Worm (Caenorhabditis elegans): ENCODE measurements around the gene K09E9.7.

The K09E9.7 gene

ce11 chrX:15642638-15643037 lies 1.9 kb downstream of the K09E9.7 start, which contains the start of gene H08J19.1:
H08J19.1 (plus strand) TSS chrX:15642938.
- TF ChIP-seq mxl-3 (GFP tag; optimal IDR thresholded peaks at IDR 0.05) (no peak), lin-39 (tag; optimal IDR thresholded peaks at IDR 0.05) (no peak), aly-2 (tag; optimal IDR thresholded peaks at IDR 0.05) (no peak), lsy-2 (tag; optimal IDR thresholded peaks at IDR 0.05) (no peak), lin-38 (GFP tag; IDR thresholded peaks at IDR 0.05) (no peak), nhr-48 (tag; optimal IDR thresholded peaks at IDR 0.05) (no peak), F26F4.8 (GFP tag; conservative IDR thresholded peaks at IDR 0.05) (no peak), lir-3 (tag; optimal IDR thresholded peaks at IDR 0.05) (no peak), spr-1 (tag; optimal IDR thresholded peaks at IDR 0.05) (no peak)

ce11 chrX:15647276-15647675 lies 6.6 kb downstream of the K09E9.7 start, which contains the start of gene F59D12.5:
F59D12.5 (minus strand) TSS chrX:15647369.
- TF ChIP-seq dmd-6 (GFP tag; IDR thresholded peaks at IDR 0.05) = no peak
- no peak for TF ChIP-seq lin-1 (GFP tag; IDR thresholded peaks at IDR 0.05)
- no peak for TF ChIP-seq arid-1 (GFP tag; conservative IDR thresholded peaks at IDR 0.05)
- TF ChIP-seq T20F7.1 (GFP tag; optimal IDR thresholded peaks at IDR 0.05) = peak; percentile 92
- TF ChIP-seq ceh-28 (tag; optimal IDR thresholded peaks at IDR 0.05) = no peak
- no peak for TF ChIP-seq egl-43 (GFP tag; IDR thresholded peaks at IDR 0.05)
- no peak for TF ChIP-seq unc-130 (GFP tag; optimal IDR thresholded peaks at IDR 0.05)
- TF ChIP-seq lsy-2 (tag; optimal IDR thresholded peaks at IDR 0.05) = peak in 1 of 2 experiments; percentile 16
- TF ChIP-seq hlh-30 (tag; optimal IDR thresholded peaks at IDR 0.05; ENCODE audit: insufficient read depth) = peak; percentile 67

ce11 chrX:15650428-15650827 lies 9.7 kb downstream of the K09E9.7 start:
- TF ChIP-seq dmd-9 (GFP tag; IDR thresholded peaks at IDR 0.05) = 0 out of 2 replicates have a peak, but pooled peaks have one; percentile 15
- TF ChIP-seq set-16 (GFP tag; IDR thresholded peaks at IDR 0.05) = peak; percentile 90
- no peak for TF ChIP-seq rbr-2 (tag; optimal IDR thresholded peaks at IDR 0.05)
- TF ChIP-seq aha-1 (tag) = peak; percentile 9
- no peak for TF ChIP-seq ceh-62 (tag; optimal IDR thresholded peaks at IDR 0.05)

- TF ChIP-seq nhr-28 (tag; optimal IDR thresholded peaks at IDR 0.05) (no peak), dmd-6 (GFP tag; IDR thresholded peaks at IDR 0.05) (no peak), madf-5 (GFP tag; IDR thresholded peaks at IDR 0.05) (no peak), cey-2 (tag; optimal IDR thresholded peaks at IDR 0.05; ENCODE audit: borderline replicate concordance, insufficient read depth) (no peak), F44E2.7 (GFP tag; IDR thresholded peaks at IDR 0.05) (no peak), php-3 (GFP tag; IDR thresholded peaks at IDR 0.05) (no peak), pqm-1 (tag; optimal IDR thresholded peaks at IDR 0.05) (no peak), lin-29 (GFP tag; IDR thresholded peaks at IDR 0.05) (no peak), mxl-3 (GFP tag; optimal IDR thresholded peaks at IDR 0.05) (no peak)
These were observed 10.3 kb downstream of the K09E9.7 start, which contains the start of gene F59D12.3 for ce11 chrX:15650919-15651420. F59D12.3 (minus strand) TSS chrX:15650969.

ce11 chrX:15653196-15653595 lies 12.5 kb downstream of the K09E9.7 start:
- TF ChIP-seq php-3 (GFP tag; IDR thresholded peaks at IDR 0.05) (no peak), mxl-3 (GFP tag; optimal IDR thresholded peaks at IDR 0.05) (no peak), nhr-41 (GFP tag; IDR thresholded peaks at IDR 0.05) (no peak), nhr-28 (tag; optimal IDR thresholded peaks at IDR 0.05) (no peak), unc-39 (tag; optimal IDR thresholded peaks at IDR 0.05) (no peak), F37D6.2 (tag; optimal IDR thresholded peaks at IDR 0.05) (no peak), dmd-9 (GFP tag; IDR thresholded peaks at IDR 0.05) (no peak), aly-2 (tag; optimal IDR thresholded peaks at IDR 0.05) (no peak), duxl-1 (tag; optimal IDR thresholded peaks at IDR 0.05; ENCODE audit: poor library complexity) (no peak), hlh-11 (tag; optimal IDR thresholded peaks at IDR 0.05) (no peak), nhr-10 (tag; optimal IDR thresholded peaks at IDR 0.05) (no peak), F49E8.2 (tag; optimal IDR thresholded peaks at IDR 0.05; ENCODE audit: borderline replicate concordance) (no peak), dmd-8 (GFP tag; IDR thresholded peaks at IDR 0.05) (no peak), ceh-20 (GFP tag; IDR thresholded peaks at IDR 0.05) (no peak), rbr-2 (tag; optimal IDR thresholded peaks at IDR 0.05) (peak; percentile 33), ztf-11 (tag; optimal IDR thresholded peaks at IDR 0.05) (no peak), daf-16 (GFP tag; optimal IDR thresholded peaks at IDR 0.05) (peak in 1 of 2 experiments; percentile 4), daf-16 (tag; optimal IDR thresholded peaks at IDR 0.05) (no peak), tra-1 (GFP tag; IDR thresholded peaks at IDR 0.05) (no peak), snpc-1.2 (GFP tag; IDR thresholded peaks at IDR 0.05) (0 out of 2 replicates have a peak, but pooled peaks have one; percentile 12), D1046.2 (GFP tag; IDR thresholded peaks at IDR 0.05) (no peak)

All from whole organism, L4 larva.